Worm (Caenorhabditis elegans) whole organism, L4 larva: ENCODE measurements around the gene sipa-1.

ENCODE experiments used
- aha-1 ChIP-seq: fragments of 150-350 bp; peaks from one replicate; lab custom pipeline; 2014; ENCODE audit warnings: missing biosample characterization, missing genetic modification characterization
- aly-2 ChIP-seq: sonication (generic microtip); optimal IDR thresholded peaks from 2 replicates; lab custom pipeline; 2018; ENCODE audit warnings: missing biosample characterization, missing genetic modification characterization
- ceh-20 ChIP-seq: fragments of 200-800 bp; sonication (Bioruptor generic); IDR thresholded peaks from 2 replicates; pipeline ENCODE4 v1.3.6; 2022; ENCODE audit warnings: missing genetic modification reagents, missing genetic modification characterization, missing compliant biosample characterization
- ceh-44 ChIP-seq: fragments of 200-800 bp; sonication (Bioruptor generic); IDR thresholded peaks from 2 replicates; pipeline ENCODE4 v1.3.6; 2022; ENCODE audit warnings: missing genetic modification reagents, missing genetic modification characterization, missing compliant biosample characterization
- ctbp-1 ChIP-seq: fragments of 200-800 bp; sonication (Bioruptor generic); IDR thresholded peaks from 2 replicates; pipeline ENCODE4 v1.3.6; 2022; ENCODE audit warnings: missing genetic modification reagents, missing genetic modification characterization, missing compliant biosample characterization
- daf-16 ChIP-seq, 3 experiments: sonication (generic microtip); optimal IDR thresholded peaks; 2 replicates each; lab custom pipeline; 2016 to 2017; ENCODE audit warnings: missing genetic modification characterization in 3 of 3, missing genetic modification reagents in 3 of 3, mild to moderate bottlenecking in 2 of 3, missing compliant biosample characterization in 2 of 3, missing biosample characterization in 1 of 3, moderate library complexity in 1 of 3
- daf-19 ChIP-seq: fragments of 200-800 bp; sonication (Bioruptor generic); conservative IDR thresholded peaks from 2 replicates; pipeline ENCODE4 v1.3.6; 2022; ENCODE audit warnings: missing genetic modification characterization, missing compliant biosample characterization
- dmd-6 ChIP-seq: fragments of 200-800 bp; sonication (Bioruptor generic); IDR thresholded peaks from 2 replicates; pipeline ENCODE4 v1.3.6; 2022; ENCODE audit warnings: missing genetic modification reagents, missing genetic modification characterization, missing compliant biosample characterization
- dpl-1 ChIP-seq: fragments of 150-350 bp; optimal IDR thresholded peaks from 2 replicates; lab custom pipeline; 2014; ENCODE audit warnings: missing biosample characterization, missing genetic modification reagents, missing genetic modification characterization
- dve-1 ChIP-seq: sonication (generic microtip); optimal IDR thresholded peaks from 2 replicates; lab custom pipeline; 2017; ENCODE audit warnings: antibody characterized with exemption, mild to moderate bottlenecking, missing genetic modification characterization, missing compliant biosample characterization; ENCODE audit not compliant: insufficient read depth
- egl-43 ChIP-seq: fragments of 200-800 bp; sonication (Bioruptor generic); IDR thresholded peaks from 2 replicates; pipeline ENCODE4 v1.3.6; 2022; ENCODE audit warnings: missing genetic modification reagents, missing genetic modification characterization, missing compliant biosample characterization
- hif-1 ChIP-seq, 2 experiments: sonication (generic microtip); optimal IDR thresholded peaks; 2 replicates each; lab custom pipeline; 2016 to 2017; ENCODE audit warnings: missing compliant biosample characterization in 2 of 2, missing genetic modification characterization in 2 of 2, missing genetic modification reagents in 2 of 2, missing genotype in 2 of 2, mild to moderate bottlenecking in 1 of 2
- hlh-11 ChIP-seq: fragments of 200-800 bp; sonication (Bioruptor generic); optimal IDR thresholded peaks from 2 replicates; lab custom pipeline; 2018; ENCODE audit warnings: mild to moderate bottlenecking, missing genetic modification characterization, missing compliant biosample characterization
- hlh-30 ChIP-seq: sonication (generic microtip); optimal IDR thresholded peaks from 2 replicates; lab custom pipeline; 2017; ENCODE audit warnings: antibody characterized with exemption, mild to moderate bottlenecking, missing genetic modification characterization, missing compliant biosample characterization; ENCODE audit not compliant: insufficient read depth
- hmg-1.1 ChIP-seq: fragments of 200-800 bp; sonication (Bioruptor generic); IDR thresholded peaks from 2 replicates; pipeline ENCODE4 v1.3.6; 2022; ENCODE audit warnings: missing genetic modification reagents, missing genetic modification characterization, missing compliant biosample characterization
- jun-1 ChIP-seq: fragments of 150-350 bp; optimal IDR thresholded peaks from 2 replicates; lab custom pipeline; 2014; ENCODE audit warnings: missing biosample characterization, missing genetic modification reagents, missing genetic modification characterization
- lsy-2 ChIP-seq, 2 experiments: fragments of 150-350 bp in 1 of 2; sonication (generic microtip) in 1 of 2; optimal IDR thresholded peaks; 2 replicates each; lab custom pipeline; 2014 to 2017; ENCODE audit warnings: missing biosample characterization in 2 of 2, missing genetic modification characterization in 2 of 2
- mep-1 ChIP-seq: fragments of 150-350 bp; sonication (generic microtip); optimal IDR thresholded peaks from 3 replicates; lab custom pipeline; 2014; ENCODE audit warnings: missing biosample characterization, missing genetic modification characterization
- mes-2 ChIP-seq: sonication (generic microtip); optimal IDR thresholded peaks from 2 replicates; lab custom pipeline; 2016; ENCODE audit warnings: missing genotype, mild to moderate bottlenecking, missing genetic modification characterization, missing compliant biosample characterization; ENCODE audit not compliant: poor library complexity, severe bottlenecking
- nhr-11 ChIP-seq: fragments of 150-350 bp; optimal IDR thresholded peaks from 2 replicates; lab custom pipeline; 2014; ENCODE audit warnings: missing biosample characterization, missing genetic modification characterization
- nhr-237 ChIP-seq: sonication (generic microtip); optimal IDR thresholded peaks from 2 replicates; lab custom pipeline; 2017; ENCODE audit warnings: missing biosample characterization, missing genetic modification characterization
- nhr-28 ChIP-seq: fragments of 150-350 bp; optimal IDR thresholded peaks from 2 replicates; lab custom pipeline; 2014; ENCODE audit warnings: missing biosample characterization, missing genetic modification characterization
- nhr-42 ChIP-seq: fragments of 200-800 bp; sonication (Bioruptor generic); IDR thresholded peaks from 2 replicates; pipeline ENCODE4 v1.3.6; 2022; ENCODE audit warnings: missing genetic modification characterization, missing compliant biosample characterization
- nhr-6 ChIP-seq: fragments of 150-350 bp; optimal IDR thresholded peaks from 2 replicates; lab custom pipeline; 2014; ENCODE audit warnings: missing biosample characterization, missing genetic modification characterization
- nhr-76 ChIP-seq: fragments of 150-350 bp; optimal IDR thresholded peaks from 2 replicates; lab custom pipeline; 2014; ENCODE audit warnings: missing biosample characterization, missing genetic modification characterization
- pha-4 ChIP-seq, 2 experiments: fragments of 150-350 bp in 1 of 2; fragments of 200-800 bp in 1 of 2; sonication (Bioruptor generic) in 1 of 2; IDR thresholded peaks in 1 of 2; optimal IDR thresholded peaks in 1 of 2; 2 replicates each; pipeline versions ENCODE4 v1.3.6 to Lab custom; 2014 to 2022; ENCODE audit warnings: missing genetic modification characterization in 2 of 2, missing genetic modification reagents in 2 of 2, missing biosample characterization in 1 of 2, missing compliant biosample characterization in 1 of 2
- rbr-2 ChIP-seq: sonication (generic microtip); optimal IDR thresholded peaks from 2 replicates; lab custom pipeline; 2016; ENCODE audit warnings: missing genotype, missing genetic modification characterization, missing compliant biosample characterization
- saeg-2 ChIP-seq: fragments of 200-800 bp; sonication (Bioruptor generic); IDR thresholded peaks from 2 replicates; pipeline ENCODE4 v1.3.6; 2022; ENCODE audit warnings: missing genetic modification reagents, missing genetic modification characterization, missing compliant biosample characterization
- spr-1 ChIP-seq: sonication (generic microtip); optimal IDR thresholded peaks from 2 replicates; lab custom pipeline; 2016; ENCODE audit warnings: mild to moderate bottlenecking, missing genetic modification characterization, missing compliant biosample characterization
- spr-3 ChIP-seq: fragments of 200-800 bp; sonication (Bioruptor generic); optimal IDR thresholded peaks from 2 replicates; lab custom pipeline; 2018; ENCODE audit warnings: mild to moderate bottlenecking, missing genetic modification characterization, missing compliant biosample characterization
- unc-62 ChIP-seq, 3 experiments: fragments of 150-350 bp in 1 of 3; sonication (generic microtip); optimal IDR thresholded peaks in 2 of 3; peaks in 1 of 3; 1 replicate in 1 of 3; 2 replicates in 2 of 3; lab custom pipeline; 2014 to 2017; ENCODE audit warnings: missing biosample characterization in 3 of 3, missing genetic modification characterization in 3 of 3, missing genetic modification reagents in 3 of 3, missing genotype in 1 of 3
- zfp-3 ChIP-seq: fragments of 200-800 bp; sonication (Bioruptor generic); conservative IDR thresholded peaks from 2 replicates; pipeline ENCODE4 v1.3.6; 2022; ENCODE audit warnings: missing genetic modification reagents, missing genetic modification characterization, missing compliant biosample characterization
- zip-11 ChIP-seq: fragments of 200-800 bp; sonication (Bioruptor generic); IDR thresholded peaks from 2 replicates; pipeline ENCODE4 v1.3.6; 2022; ENCODE audit warnings: missing genetic modification characterization, missing compliant biosample characterization

The sipa-1 gene

DNA sequence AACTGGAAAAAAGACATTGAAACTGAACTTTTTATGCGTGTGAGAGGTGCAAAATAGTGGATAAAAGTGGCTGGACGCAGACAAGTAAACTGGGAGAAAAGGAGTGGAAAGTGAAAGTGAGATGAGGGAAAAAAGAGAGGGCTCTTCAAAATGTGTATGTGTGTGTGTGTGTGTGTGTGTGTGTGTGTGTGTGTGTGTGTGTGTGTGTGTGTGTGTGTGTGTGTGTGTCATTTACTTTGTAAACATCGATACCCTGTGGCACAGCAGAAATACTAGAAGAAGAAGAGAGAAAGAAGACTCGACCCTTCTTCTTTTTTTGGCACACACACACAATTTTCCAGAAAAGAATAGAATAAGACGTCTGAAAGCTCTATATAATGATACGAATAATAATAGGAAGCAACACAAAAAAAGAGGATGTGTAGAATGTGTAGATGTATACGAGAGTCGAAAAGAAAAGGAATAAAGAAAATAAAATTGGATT lies 1.6 kb upstream of the sipa-1 start:
- TF ChIP-seq nhr-6 (tag; lab: Kevin White, UChicago) (peak; percentile 27), spr-3 (no peak), hmg-1.1 (GFP tag; lab: Robert Waterston, UW) (peak; percentile 63), mes-2 (tag; lab: Kevin White, UChicago) (peak; percentile 48), dve-1 (tag; lab: Kevin White, UChicago) (peak; percentile 62), hif-1 (tag; optimal IDR thresholded peaks at IDR 0.05; lab: Kevin White, UChicago) (peak in 1 of 2 experiments; percentile 60), hlh-30 (peak; percentile 74), egl-43 (peak; percentile 69; the same call in 1 of the 2 replicates), pha-4 (GFP tag; IDR thresholded peaks at IDR 0.05; lab: Robert Waterston, UW) (no peak), pha-4 (tag; optimal IDR thresholded peaks at IDR 0.05; lab: Kevin White, UChicago) (peak; percentile 73), aha-1 (tag; lab: Kevin White, UChicago) (peak; percentile 95), dmd-6 (GFP tag; lab: Robert Waterston, UW) (peak; percentile 33; the same call in 1 of the 2 replicates), nhr-42 (GFP tag; lab: Robert Waterston, UW) (no peak), saeg-2 (GFP tag; lab: Robert Waterston, UW) (0 out of 2 replicates have a peak, but pooled peaks have one; percentile 17), hlh-11 (tag; lab: Kevin White, UChicago) (peak; percentile 55), nhr-11 (peak; percentile 65), nhr-28 (tag; lab: Kevin White, UChicago) (peak; percentile 35), unc-62 (GFP tag; optimal IDR thresholded peaks at IDR 0.05 in 1 of 2; lab: Kevin White, UChicago) (peak in 1 of 2 experiments; percentile 75), unc-62 (tag; optimal IDR thresholded peaks at IDR 0.05; lab: Kevin White, UChicago) (no peak), mep-1 (tag; lab: Kevin White, UChicago) (peak; percentile 50), daf-16 (GFP tag; optimal IDR thresholded peaks at IDR 0.05; lab: Kevin White, UChicago) (peak in 1 of 2 experiments; percentile 46), daf-16 (tag; optimal IDR thresholded peaks at IDR 0.05; lab: Kevin White, UChicago) (no peak), zip-11 (GFP tag; lab: Robert Waterston, UW) (no peak), nhr-76 (tag; lab: Kevin White, UChicago) (no peak), zfp-3 (GFP tag; lab: Robert Waterston, UW) (no peak), dpl-1 (GFP tag; lab: Kevin White, UChicago) (no peak), ctbp-1 (peak; percentile 63; the same call in 1 of the 2 replicates), daf-19 (GFP tag; lab: Robert Waterston, UW) (no peak), jun-1 (tag; lab: Kevin White, UChicago) (no peak), lsy-2 (tag; optimal IDR thresholded peaks at IDR 0.05; lab: Kevin White, UChicago) (peak; percentile 39 to 58), ceh-20 (peak; percentile 76), rbr-2 (tag; lab: Kevin White, UChicago) (peak; percentile 50)

- no peak for TF ChIP-seq nhr-237 (tag; lab: Kevin White, UChicago)
- TF ChIP-seq aha-1 (tag; lab: Kevin White, UChicago): peak; percentile 97
- no peak for TF ChIP-seq spr-1 (tag; lab: Kevin White, UChicago)
Observed at ce11 chrV:11635587-11635986, 1.5 kb downstream of the sipa-1 start.

ce11 chrV:11631128-11631527 lies 6.0 kb downstream of the sipa-1 start:
- TF ChIP-seq unc-62 (GFP tag; optimal IDR thresholded peaks at IDR 0.05 in 1 of 2; lab: Kevin White, UChicago) (peak in 1 of 2 experiments; percentile 64), unc-62 (tag; optimal IDR thresholded peaks at IDR 0.05; lab: Kevin White, UChicago) (no peak), aly-2 (no peak), ceh-44 (GFP tag; lab: Robert Waterston, UW) (no peak)
